Worm (Caenorhabditis elegans) whole organism, L4/young adult: ENCODE measurements around the gene srz-101.

Source experiments
- W03F9.2 ChIP-seq: fragments of 150-350 bp; optimal IDR thresholded peaks from 2 replicates; lab custom pipeline; 2014; ENCODE audit warnings: missing biosample characterization, missing genetic modification characterization
- dao-5 ChIP-seq: sonication (generic microtip); optimal IDR thresholded peaks from 2 replicates; lab custom pipeline; 2016; ENCODE audit warnings: missing genotype, missing genetic modification characterization, moderate library complexity, missing compliant biosample characterization
- him-1 ChIP-seq: sonication (generic microtip); optimal IDR thresholded peaks from 2 replicates; lab custom pipeline; 2016; ENCODE audit warnings: missing genotype, missing genetic modification reagents, missing genetic modification characterization, missing compliant biosample characterization

- TF ChIP-seq him-1 (tag; lab: Kevin White, UChicago) (no peak), dao-5 (tag; lab: Kevin White, UChicago) (no peak), W03F9.2 (tag; lab: Kevin White, UChicago) (no peak)
These were observed 7.4 kb upstream of the srz-101 start, which contains the start of gene srz-102 for ce11 chrV:16687227-16687626.
